Fruit fly (Drosophila melanogaster) S2 (cell line): ENCODE results near the gene C901.

Source experiments
- CG8478 ChIP-seq: fragments of >200 bp; optimal IDR thresholded peaks from 2 replicates; lab custom pipeline; 2018
- CTCF ChIP-seq, 2 experiments: fragments of >200 bp; optimal IDR thresholded peaks; 2 replicates each; lab custom pipeline; 2018

- TF ChIP-seq CG8478 (lab: Kevin White, UChicago): no peak
- no peak for TF ChIP-seq CTCF (optimal IDR thresholded peaks at IDR 0.05; lab: Kevin White, UChicago)
Observed at dm6 chrX:10936599-10936998, 30.3 kb downstream of the C901 start.
